Fruit fly (Drosophila melanogaster) whole organism, embryonic: Measurements from ENCODE around the gene CG8892.

Source experiments
- Adf1 ChIP-seq: fragments of 200-800 bp; sonication (Bioruptor generic); IDR thresholded peaks from 2 replicates; pipeline ENCODE4 v1.3.6; 2022; ENCODE audit warnings: missing biosample characterization, missing genetic modification characterization
- Antp ChIP-seq: fragments of 200-800 bp; sonication (Bioruptor generic); optimal IDR thresholded peaks from 3 replicates; lab custom pipeline; 2016; ENCODE audit warnings: missing biosample characterization, missing genetic modification characterization
- BtbVII ChIP-seq: fragments of 200-800 bp; sonication (Bioruptor generic); optimal IDR thresholded peaks from 3 replicates; lab custom pipeline; 2017; ENCODE audit warnings: missing biosample characterization, mild to moderate bottlenecking, missing genetic modification characterization
- CG11398 ChIP-seq: fragments of 200-800 bp; sonication (Bioruptor generic); optimal IDR thresholded peaks from 2 replicates; lab custom pipeline; 2016; ENCODE audit warnings: missing biosample characterization, missing genetic modification characterization
- CG11560 ChIP-seq: fragments of 200-800 bp; sonication (Bioruptor generic); IDR thresholded peaks from 3 replicates; pipeline ENCODE4 v1.3.6; 2022; ENCODE audit warnings: missing biosample characterization, missing genetic modification characterization
- CG11695 ChIP-seq: fragments of 200-800 bp; sonication (Bioruptor generic); IDR thresholded peaks from 3 replicates; pipeline ENCODE4 v1.3.6; 2022; ENCODE audit warnings: missing biosample characterization, missing genetic modification characterization
- CG13424 ChIP-seq: fragments of 200-800 bp; sonication (Bioruptor generic); optimal IDR thresholded peaks from 2 replicates; lab custom pipeline; 2019; ENCODE audit warnings: missing biosample characterization, mild to moderate bottlenecking, missing genetic modification characterization, moderate library complexity
- CG15514 ChIP-seq: fragments of 200-800 bp; sonication (Bioruptor generic); optimal IDR thresholded peaks from 3 replicates; lab custom pipeline; 2017; ENCODE audit warnings: missing biosample characterization, missing genetic modification characterization, mild to moderate bottlenecking, moderate library complexity, missing genetic modification reagents
- CG16779 ChIP-seq: fragments of 200-800 bp; sonication (Bioruptor generic); IDR thresholded peaks from 2 replicates; pipeline ENCODE4 v1.3.6; 2022; ENCODE audit warnings: missing biosample characterization, missing genetic modification characterization
- CG17568 ChIP-seq: fragments of 200-800 bp; sonication (Bioruptor generic); optimal IDR thresholded peaks from 2 replicates; lab custom pipeline; 2018; ENCODE audit warnings: missing biosample characterization, mild to moderate bottlenecking, missing genetic modification characterization, moderate library complexity
- CG2120 ChIP-seq: fragments of 200-800 bp; sonication (Bioruptor generic); optimal IDR thresholded peaks from 3 replicates; lab custom pipeline; 2016; ENCODE audit warnings: missing biosample characterization, missing genetic modification characterization
- CG2678 ChIP-seq: fragments of 200-800 bp; sonication (Bioruptor generic); optimal IDR thresholded peaks from 3 replicates; lab custom pipeline; 2019; ENCODE audit warnings: missing biosample characterization, mild to moderate bottlenecking, missing genetic modification characterization, moderate library complexity
- CG31441 ChIP-seq: fragments of 200-800 bp; sonication (Bioruptor generic); IDR thresholded peaks from 2 replicates; pipeline ENCODE4 v1.3.6; 2022; ENCODE audit warnings: missing biosample characterization, missing genetic modification characterization
- CG32772 ChIP-seq: fragments of 200-800 bp; sonication (Bioruptor generic); IDR thresholded peaks from 2 replicates; pipeline ENCODE4 v1.3.6; 2022; ENCODE audit warnings: missing biosample characterization, missing genetic modification characterization
- CG3281 ChIP-seq: fragments of 200-800 bp; sonication (Bioruptor generic); optimal IDR thresholded peaks from 3 replicates; lab custom pipeline; 2017; ENCODE audit warnings: missing biosample characterization, mild to moderate bottlenecking, missing genetic modification characterization
- CG34224 ChIP-seq: fragments of 200-800 bp; sonication (Bioruptor generic); IDR thresholded peaks from 3 replicates; pipeline ENCODE4 v1.3.6; 2022; ENCODE audit warnings: missing biosample characterization, missing genetic modification characterization; ENCODE audit not compliant: partially characterized antibody
- CG3847 ChIP-seq: fragments of 200-800 bp; sonication (Bioruptor generic); IDR thresholded peaks from 2 replicates; pipeline ENCODE4 v1.3.6; 2022; ENCODE audit warnings: missing biosample characterization, missing genetic modification characterization
- CG6272 ChIP-seq: fragments of 200-800 bp; sonication (Bioruptor generic); IDR thresholded peaks from 2 replicates; pipeline ENCODE4 v1.3.6; 2022; ENCODE audit warnings: missing biosample characterization, missing genetic modification characterization
- CG7963 ChIP-seq: fragments of 200-800 bp; sonication (Bioruptor generic); IDR thresholded peaks from 3 replicates; pipeline ENCODE4 v1.3.6; 2022; ENCODE audit warnings: missing biosample characterization, missing genetic modification characterization; ENCODE audit not compliant: partially characterized antibody
- CG8924 ChIP-seq: fragments of 200-800 bp; optimal IDR thresholded peaks from 3 replicates; lab custom pipeline; 2019; ENCODE audit warnings: missing biosample characterization, mild to moderate bottlenecking, missing genetic modification characterization, moderate library complexity
- CG9727 ChIP-seq: fragments of 200-800 bp; sonication (Bioruptor generic); optimal IDR thresholded peaks from 3 replicates; lab custom pipeline; 2017; ENCODE audit warnings: missing biosample characterization, mild to moderate bottlenecking, missing genetic modification characterization
- CrebB ChIP-seq: fragments of 200-800 bp; sonication (Bioruptor generic); optimal IDR thresholded peaks from 3 replicates; lab custom pipeline; 2018; ENCODE audit warnings: missing biosample characterization, mild to moderate bottlenecking, missing genetic modification characterization
- Drgx ChIP-seq: fragments of 200-800 bp; sonication (Bioruptor generic); IDR thresholded peaks from 2 replicates; pipeline ENCODE4 v1.3.6; 2022; ENCODE audit warnings: missing biosample characterization, missing genetic modification characterization
- E2f2 ChIP-seq: fragments of 200-800 bp; sonication (Bioruptor generic); IDR thresholded peaks from 2 replicates; pipeline ENCODE4 v1.3.6; 2022; ENCODE audit warnings: missing biosample characterization, missing genetic modification characterization
- Hand ChIP-seq: fragments of 200-800 bp; sonication (Bioruptor generic); optimal IDR thresholded peaks from 2 replicates; lab custom pipeline; 2017; ENCODE audit warnings: mild to moderate bottlenecking, missing biosample characterization, missing genetic modification reagents, missing genetic modification characterization
- Hmx ChIP-seq: fragments of 200-800 bp; sonication (Bioruptor generic); optimal IDR thresholded peaks from 2 replicates; lab custom pipeline; 2016; ENCODE audit warnings: missing biosample characterization, missing genetic modification characterization
- Kr ChIP-seq: fragments of 200-800 bp; sonication (Bioruptor generic); optimal IDR thresholded peaks from 2 replicates; lab custom pipeline; 2017; ENCODE audit warnings: missing biosample characterization, mild to moderate bottlenecking, missing genetic modification characterization
- Med ChIP-seq: fragments of 200-800 bp; sonication (Bioruptor generic); peaks from one replicate; lab custom pipeline; 2016; ENCODE audit warnings: missing biosample characterization, missing genetic modification characterization, mild to moderate bottlenecking, inconsistent platforms, moderate library complexity
- Meics ChIP-seq: fragments of 200-800 bp; sonication (Bioruptor generic); optimal IDR thresholded peaks from 2 replicates; lab custom pipeline; 2017; ENCODE audit warnings: missing biosample characterization, mild to moderate bottlenecking, missing genetic modification characterization
- Nf-YC ChIP-seq: fragments of 200-800 bp; optimal IDR thresholded peaks from 3 replicates; lab custom pipeline; 2019; ENCODE audit warnings: missing biosample characterization, mild to moderate bottlenecking, missing genetic modification characterization, moderate library complexity
- Optix ChIP-seq: fragments of 200-800 bp; sonication (Bioruptor generic); IDR thresholded peaks from 3 replicates; pipeline ENCODE4 v1.3.6; 2022; ENCODE audit warnings: missing biosample characterization, missing genetic modification characterization
- Pdp1 ChIP-seq, 2 experiments: fragments of 200-800 bp; sonication (Bioruptor generic); optimal IDR thresholded peaks; 3 replicates each; lab custom pipeline; 2016; ENCODE audit warnings: missing biosample characterization in 2 of 2, missing genetic modification characterization in 2 of 2, mild to moderate bottlenecking in 1 of 2, moderate library complexity in 1 of 2
- Ssrp ChIP-seq: fragments of 200-800 bp; sonication (Bioruptor generic); optimal IDR thresholded peaks from 2 replicates; lab custom pipeline; 2018; ENCODE audit warnings: missing biosample characterization, mild to moderate bottlenecking, missing genetic modification characterization, moderate library complexity
- Stat92E ChIP-seq, 3 experiments: fragments of >200 bp in 2 of 3; fragments of 200-800 bp in 1 of 3; sonication (Bioruptor generic) in 1 of 3; optimal IDR thresholded peaks; 2 replicates each; lab custom pipeline; 2017 to 2019; ENCODE audit warnings: missing biosample characterization in 3 of 3, missing genetic modification characterization in 3 of 3, mild to moderate bottlenecking in 1 of 3, moderate library complexity in 1 of 3
- Tbp ChIP-seq: fragments of >200 bp; optimal IDR thresholded peaks from 2 replicates; lab custom pipeline; 2018; ENCODE audit warnings: missing biosample characterization, missing genetic modification characterization
- Trl ChIP-seq, 3 experiments: fragments of >200 bp in 2 of 3; fragments of 200-800 bp in 1 of 3; sonication (Bioruptor generic) in 1 of 3; optimal IDR thresholded peaks; 2 replicates in 1 of 3; 3 replicates in 2 of 3; lab custom pipeline; 2016 to 2017; ENCODE audit warnings: missing biosample characterization in 1 of 3, missing genetic modification characterization in 1 of 3
- Vsx1 ChIP-seq: fragments of 200-800 bp; sonication (Bioruptor generic); optimal IDR thresholded peaks from 2 replicates; lab custom pipeline; 2017; ENCODE audit warnings: missing biosample characterization, mild to moderate bottlenecking, missing genetic modification characterization, missing genetic modification reagents
- fd96Cb ChIP-seq: fragments of 200-800 bp; sonication (Bioruptor generic); optimal IDR thresholded peaks from 2 replicates; lab custom pipeline; 2018; ENCODE audit warnings: missing biosample characterization, mild to moderate bottlenecking, missing genetic modification characterization, moderate library complexity
- grau ChIP-seq: fragments of 200-800 bp; optimal IDR thresholded peaks from 3 replicates; lab custom pipeline; 2019; ENCODE audit warnings: missing biosample characterization, mild to moderate bottlenecking, missing genetic modification characterization, moderate library complexity
- ind ChIP-seq: fragments of 200-800 bp; sonication (Bioruptor generic); optimal IDR thresholded peaks from 3 replicates; lab custom pipeline; 2016; ENCODE audit warnings: missing biosample characterization, missing genetic modification characterization
- lab ChIP-seq: fragments of 200-800 bp; sonication (Bioruptor generic); optimal IDR thresholded peaks from 3 replicates; lab custom pipeline; 2017; ENCODE audit warnings: missing biosample characterization, missing genetic modification characterization, mild to moderate bottlenecking, moderate library complexity, missing genetic modification reagents
- pb ChIP-seq: fragments of 200-800 bp; sonication (Bioruptor generic); optimal IDR thresholded peaks from 3 replicates; lab custom pipeline; 2016; ENCODE audit warnings: missing biosample characterization, missing genetic modification characterization
- phol ChIP-seq: fragments of 200-800 bp; sonication (Bioruptor generic); optimal IDR thresholded peaks from 3 replicates; lab custom pipeline; 2018; ENCODE audit warnings: missing biosample characterization, mild to moderate bottlenecking, missing genetic modification characterization, moderate library complexity
- pum ChIP-seq: fragments of 200-800 bp; sonication (Bioruptor generic); optimal IDR thresholded peaks from 2 replicates; lab custom pipeline; 2016; ENCODE audit warnings: missing biosample characterization, missing genetic modification characterization
- sens ChIP-seq: fragments of 200-800 bp; sonication (Bioruptor generic); peaks from one replicate; lab custom pipeline; 2016; ENCODE audit warnings: missing biosample characterization, missing genetic modification characterization
- sima ChIP-seq: fragments of 200-800 bp; sonication (Bioruptor generic); optimal IDR thresholded peaks from 2 replicates; lab custom pipeline; 2016; ENCODE audit warnings: missing biosample characterization, missing genetic modification characterization
- slbo ChIP-seq: fragments of 200-800 bp; sonication (Bioruptor generic); IDR thresholded peaks from 2 replicates; pipeline ENCODE4 v1.3.6; 2022; ENCODE audit warnings: missing biosample characterization, missing genetic modification characterization
- slp2 ChIP-seq: fragments of 200-800 bp; sonication (Bioruptor generic); optimal IDR thresholded peaks from 2 replicates; lab custom pipeline; 2016; ENCODE audit warnings: missing biosample characterization, missing genetic modification characterization
- so ChIP-seq: fragments of 200-800 bp; sonication (Bioruptor generic); IDR thresholded peaks from 3 replicates; pipeline ENCODE4 v1.3.6; 2022; ENCODE audit warnings: missing biosample characterization, missing genetic modification characterization
- sqz ChIP-seq: fragments of 200-800 bp; sonication (Bioruptor generic); optimal IDR thresholded peaks from 3 replicates; lab custom pipeline; 2018; ENCODE audit warnings: missing biosample characterization, mild to moderate bottlenecking, missing genetic modification characterization
- zen2 ChIP-seq: fragments of 200-800 bp; sonication (Bioruptor generic); IDR thresholded peaks from 3 replicates; pipeline ENCODE4 v1.3.6; 2022; ENCODE audit warnings: missing biosample characterization, missing genetic modification characterization; ENCODE audit not compliant: partially characterized antibody

The CG8892 gene

dm6 chr2L:5007256-5007655 is 25.9 kb upstream of the CG8892 start:
- TF ChIP-seq Hand (GFP tag; lab: Kevin White, UChicago) (no peak), Antp (GFP tag; lab: Kevin White, UChicago) (no peak), phol (tag; lab: Kevin White, UChicago) (no peak), CG7963 (no peak), E2f2 (GFP tag; lab: Robert Waterston, UW) (no peak), ind (GFP tag; lab: Kevin White, UChicago) (no peak), slbo (GFP tag; lab: Robert Waterston, UW) (peak; percentile 40; the same call in 1 of the 2 replicates), CG2678 (tag; lab: Kevin White, UChicago) (peak; percentile 29), fd96Cb (tag; lab: Kevin White, UChicago) (no peak), grau (tag; lab: Kevin White, UChicago) (peak; percentile 65), Kr (GFP tag; lab: Kevin White, UChicago) (no peak), CG32772 (GFP tag; lab: Robert Waterston, UW) (no peak), BtbVII (GFP tag; lab: Kevin White, UChicago) (no peak), lab (peak; percentile 21), pum (GFP tag; lab: Kevin White, UChicago) (no peak), Stat92E (GFP tag; optimal IDR thresholded peaks at IDR 0.05; lab: Kevin White, UChicago) (no peak), Med (GFP tag; lab: Kevin White, UChicago) (no peak), Hmx (GFP tag; lab: Kevin White, UChicago) (no peak), CG16779 (GFP tag; lab: Robert Waterston, UW) (no peak), zen2 (GFP tag; lab: Robert Waterston, UW) (no peak), CG6272 (GFP tag; lab: Robert Waterston, UW) (no peak), sens (GFP tag; lab: Kevin White, UChicago) (peak; percentile 17), so (GFP tag; lab: Robert Waterston, UW) (no peak), CG13424 (tag; lab: Kevin White, UChicago) (no peak), Tbp (GFP tag; lab: Kevin White, UChicago) (no peak), CG8924 (no peak), CG34224 (GFP tag; lab: Robert Waterston, UW) (no peak), CG2120 (GFP tag; lab: Kevin White, UChicago) (peak; percentile 24), CG15514 (GFP tag; lab: Kevin White, UChicago) (no peak), pb (no peak), Drgx (GFP tag; lab: Robert Waterston, UW) (0 out of 2 replicates have a peak, but pooled peaks have one; percentile 9), CG17568 (GFP tag; lab: Kevin White, UChicago) (no peak), Meics (peak; percentile 7), CG3847 (GFP tag; lab: Robert Waterston, UW) (no peak), sima (GFP tag; lab: Kevin White, UChicago) (no peak), Pdp1 (GFP tag; optimal IDR thresholded peaks at IDR 0.05; lab: Kevin White, UChicago) (peak in 1 of 2 experiments; percentile 43), CG9727 (GFP tag; lab: Kevin White, UChicago) (no peak), Nf-YC (tag; lab: Kevin White, UChicago) (no peak), sqz (GFP tag; lab: Kevin White, UChicago) (no peak), Optix (GFP tag; lab: Robert Waterston, UW) (no peak), Ssrp (tag; lab: Kevin White, UChicago) (no peak), Vsx1 (GFP tag; lab: Kevin White, UChicago) (no peak), CG31441 (no peak), CG11560 (tag; lab: Robert Waterston, UW) (no peak), CrebB (no peak), Trl (optimal IDR thresholded peaks at IDR 0.05; lab: Kevin White, UChicago) (no peak), Trl (GFP tag; optimal IDR thresholded peaks at IDR 0.05; lab: Kevin White, UChicago) (no peak), CG3281 (GFP tag; lab: Kevin White, UChicago) (peak; percentile 20), slp2 (GFP tag; lab: Kevin White, UChicago) (no peak), CG11398 (GFP tag; lab: Kevin White, UChicago) (no peak), Adf1 (no peak), CG11695 (GFP tag; lab: Robert Waterston, UW) (0 out of 3 replicates have a peak, but pooled peaks have one; percentile 18)
